Worm (Caenorhabditis elegans) whole organism, early embryonic: ENCODE results near the gene ppt-1.

Source experiments
- B0310.2 ChIP-seq: sonication (generic microtip); optimal IDR thresholded peaks from 2 replicates; lab custom pipeline; 2016; ENCODE audit warnings: mild to moderate bottlenecking, missing genetic modification characterization, missing compliant biosample characterization
- scrt-1 ChIP-seq: fragments of 200-800 bp; sonication (Bioruptor generic); IDR thresholded peaks from 2 replicates; pipeline ENCODE4 v1.3.6; 2022; ENCODE audit warnings: missing genetic modification characterization, missing compliant biosample characterization
- tbx-37 ChIP-seq: fragments of 200-800 bp; sonication (Bioruptor generic); conservative IDR thresholded peaks from 2 replicates; pipeline ENCODE4 v1.3.6; 2022; ENCODE audit warnings: missing genetic modification reagents, missing genetic modification characterization, missing compliant biosample characterization

ce11 chrV:6614968-6615367 lies 11.2 kb downstream of the ppt-1 start:
- TF ChIP-seq tbx-37 (GFP tag; lab: Robert Waterston, UW) (no peak), B0310.2 (tag; lab: Kevin White, UChicago) (no peak), scrt-1 (no peak)
